Fruit fly (Drosophila melanogaster) whole organism, adult: ENCODE measurements around the gene CG3213.
A peak's percentile ranks its signal among the peaks of the same experiment; 100 is the strongest.

Source experiments
- CG11617 ChIP-seq: fragments of 200-800 bp; sonication (Bioruptor generic); optimal IDR thresholded peaks from 2 replicates; lab custom pipeline; 2017; ENCODE audit warnings: mild to moderate bottlenecking, missing biosample characterization, missing genetic modification reagents, missing genetic modification characterization
- CG12768 ChIP-seq: fragments of 200-800 bp; sonication (Bioruptor generic); optimal IDR thresholded peaks from 2 replicates; lab custom pipeline; 2017; ENCODE audit warnings: missing biosample characterization, missing genetic modification characterization, mild to moderate bottlenecking, moderate library complexity, missing genetic modification reagents
- CG14711 ChIP-seq: fragments of 200-800 bp; sonication (Bioruptor generic); optimal IDR thresholded peaks from 2 replicates; lab custom pipeline; 2018; ENCODE audit warnings: missing biosample characterization, mild to moderate bottlenecking, missing genetic modification characterization, moderate library complexity
- CG1620 ChIP-seq: fragments of 200-800 bp; sonication (Bioruptor generic); optimal IDR thresholded peaks from 2 replicates; lab custom pipeline; 2016; ENCODE audit warnings: missing biosample characterization, missing genetic modification characterization
- CG33017 ChIP-seq: fragments of 200-800 bp; sonication (Bioruptor generic); optimal IDR thresholded peaks from 2 replicates; lab custom pipeline; 2018; ENCODE audit warnings: missing biosample characterization, mild to moderate bottlenecking, missing genetic modification characterization, moderate library complexity
- CG5204 ChIP-seq: fragments of 200-800 bp; sonication (Bioruptor generic); optimal IDR thresholded peaks from 2 replicates; lab custom pipeline; 2016; ENCODE audit warnings: missing biosample characterization, missing genetic modification characterization
- CG7045 ChIP-seq: fragments of 200-800 bp; sonication (Bioruptor generic); optimal IDR thresholded peaks from 2 replicates; lab custom pipeline; 2017; ENCODE audit warnings: missing biosample characterization, mild to moderate bottlenecking, missing genetic modification characterization
- CG7101 ChIP-seq: fragments of 200-800 bp; sonication (Bioruptor generic); optimal IDR thresholded peaks from 2 replicates; lab custom pipeline; 2018; ENCODE audit warnings: missing biosample characterization, mild to moderate bottlenecking, missing genetic modification characterization, moderate library complexity
- Clk ChIP-seq: fragments of 200-800 bp; sonication (Bioruptor generic); optimal IDR thresholded peaks from 2 replicates; lab custom pipeline; 2017; ENCODE audit warnings: missing biosample characterization, missing genetic modification characterization
- Crg-1 ChIP-seq: fragments of 200-800 bp; sonication (Bioruptor generic); optimal IDR thresholded peaks from 2 replicates; lab custom pipeline; 2016; ENCODE audit warnings: missing biosample characterization, missing genetic modification characterization
- Hr96 ChIP-seq: fragments of 200-800 bp; sonication (Bioruptor generic); optimal IDR thresholded peaks from 2 replicates; lab custom pipeline; 2016; ENCODE audit warnings: missing biosample characterization, missing genetic modification characterization
- Mnt ChIP-seq: fragments of 200-800 bp; sonication (Bioruptor generic); optimal IDR thresholded peaks from 2 replicates; lab custom pipeline; 2016; ENCODE audit warnings: missing biosample characterization, mild to moderate bottlenecking, missing genetic modification characterization
- bab1 ChIP-seq: fragments of 200-800 bp; sonication (Bioruptor generic); optimal IDR thresholded peaks from 3 replicates; lab custom pipeline; 2019; ENCODE audit warnings: missing biosample characterization, mild to moderate bottlenecking, missing genetic modification characterization, moderate library complexity
- cic ChIP-seq: fragments of 200-800 bp; sonication (Bioruptor generic); optimal IDR thresholded peaks from 2 replicates; lab custom pipeline; 2017; ENCODE audit warnings: missing biosample characterization, mild to moderate bottlenecking, missing genetic modification characterization, moderate library complexity
- cnc ChIP-seq, 2 experiments: fragments of >200 bp; optimal IDR thresholded peaks; 2 replicates each; lab custom pipeline; 2017
- kay ChIP-seq: fragments of 200-800 bp; sonication (Bioruptor generic); peaks from one replicate; lab custom pipeline; 2016; ENCODE audit warnings: missing biosample characterization, missing genetic modification characterization, borderline replicate concordance
- ovo ChIP-seq: fragments of 200-800 bp; sonication (Bioruptor generic); optimal IDR thresholded peaks from 2 replicates; lab custom pipeline; 2016; ENCODE audit warnings: missing biosample characterization, missing genetic modification characterization
- pad ChIP-seq: fragments of 200-800 bp; sonication (Bioruptor generic); optimal IDR thresholded peaks from 3 replicates; lab custom pipeline; 2017; ENCODE audit warnings: missing biosample characterization, missing genetic modification characterization, mild to moderate bottlenecking, moderate library complexity, missing genetic modification reagents
- tj ChIP-seq: fragments of 200-800 bp; sonication (Bioruptor generic); optimal IDR thresholded peaks from 3 replicates; lab custom pipeline; 2017; ENCODE audit warnings: missing biosample characterization, mild to moderate bottlenecking, missing genetic modification characterization, moderate library complexity
- toe ChIP-seq: fragments of 200-800 bp; sonication (Bioruptor generic); optimal IDR thresholded peaks from 2 replicates; lab custom pipeline; 2016; ENCODE audit warnings: missing biosample characterization, missing genetic modification characterization

CG3213 gene

dm6 chr2L:3478034-3478880 is 41.2 kb downstream of the CG3213 start, which contains the start of gene Thor:
TSS of gene Thor (plus strand) at chr2L:3478434.
- TF ChIP-seq bab1 (GFP tag; lab: Kevin White, UChicago) = peak; percentile 73
- TF ChIP-seq Crg-1 (GFP tag; lab: Kevin White, UChicago) = peak; percentile 83
- peak; percentile 75 for TF ChIP-seq CG11617 (GFP tag; lab: Kevin White, UChicago)
- peak; percentile 81 for TF ChIP-seq CG7045 (GFP tag; lab: Kevin White, UChicago)
- peak; percentile 99 for TF ChIP-seq kay (GFP tag; lab: Kevin White, UChicago)
- TF ChIP-seq CG12768 (GFP tag; lab: Kevin White, UChicago) = peak; percentile 87
- TF ChIP-seq CG7101 (tag; lab: Kevin White, UChicago) = peak; percentile 68
- TF ChIP-seq CG5204 = peak; percentile 59
- TF ChIP-seq cic (GFP tag; lab: Kevin White, UChicago) = peak; percentile 96
- peak; percentile 87 for TF ChIP-seq Mnt
- TF ChIP-seq toe = peak; percentile 57
- TF ChIP-seq tj (GFP tag; lab: Kevin White, UChicago) = peak; percentile 83
- TF ChIP-seq CG33017 (tag; lab: Kevin White, UChicago) = peak; percentile 84
- peak; percentile 87 for TF ChIP-seq pad
- peak; percentile 82 for TF ChIP-seq ovo (GFP tag; lab: Kevin White, UChicago)
- TF ChIP-seq cnc (optimal IDR thresholded peaks at IDR 0.05; lab: Kevin White, UChicago) = peak in 1 of 2 experiments; percentile 55
- TF ChIP-seq CG14711 (tag; lab: Kevin White, UChicago) = peak; percentile 37
- peak; percentile 79 for TF ChIP-seq Clk (GFP tag; lab: Kevin White, UChicago)
- TF ChIP-seq Hr96 (GFP tag; lab: Kevin White, UChicago) = peak; percentile 82
- TF ChIP-seq CG1620 (GFP tag; lab: Kevin White, UChicago) = peak; percentile 65

- TF ChIP-seq bab1 (GFP tag; lab: Kevin White, UChicago) (peak; percentile 7), CG7045 (GFP tag; lab: Kevin White, UChicago) (peak; percentile 52), CG11617 (GFP tag; lab: Kevin White, UChicago) (peak; percentile 24), ovo (GFP tag; lab: Kevin White, UChicago) (no peak), Mnt (no peak), cnc (optimal IDR thresholded peaks at IDR 0.05; lab: Kevin White, UChicago) (peak in 1 of 2 experiments; percentile 8), Hr96 (GFP tag; lab: Kevin White, UChicago) (peak; percentile 28), CG5204 (peak; percentile 66)
Observed at dm6 chr2L:3477057-3477755, 42.2 kb downstream of the CG3213 start.

dm6 chr2L:3476399-3477056 is 42.9 kb downstream of the CG3213 start:
- TF ChIP-seq toe = no peak
- peak; percentile 64 to 78 for TF ChIP-seq cnc (optimal IDR thresholded peaks at IDR 0.05; lab: Kevin White, UChicago)
- TF ChIP-seq Mnt = peak; percentile 19

dm6 chr2L:3475948-3476347 is 43.5 kb downstream of the CG3213 start:
- no peak for TF ChIP-seq CG12768 (GFP tag; lab: Kevin White, UChicago)
- no peak for TF ChIP-seq tj (GFP tag; lab: Kevin White, UChicago)
- TF ChIP-seq Clk (GFP tag; lab: Kevin White, UChicago) = no peak
- no peak for TF ChIP-seq CG7101 (tag; lab: Kevin White, UChicago)
- no peak for TF ChIP-seq Mnt
- no peak for TF ChIP-seq toe
- TF ChIP-seq cic (GFP tag; lab: Kevin White, UChicago) = no peak
- TF ChIP-seq CG14711 (tag; lab: Kevin White, UChicago) = no peak
- TF ChIP-seq ovo (GFP tag; lab: Kevin White, UChicago) = no peak
- TF ChIP-seq CG7045 (GFP tag; lab: Kevin White, UChicago) = no peak
- no peak for TF ChIP-seq bab1 (GFP tag; lab: Kevin White, UChicago)
- TF ChIP-seq CG1620 (GFP tag; lab: Kevin White, UChicago) = no peak
- no peak for TF ChIP-seq CG11617 (GFP tag; lab: Kevin White, UChicago)
- no peak for TF ChIP-seq CG5204
- no peak for TF ChIP-seq kay (GFP tag; lab: Kevin White, UChicago)
- TF ChIP-seq Hr96 (GFP tag; lab: Kevin White, UChicago) = no peak
- no peak for TF ChIP-seq CG33017 (tag; lab: Kevin White, UChicago)
- TF ChIP-seq pad = no peak
- TF ChIP-seq Crg-1 (GFP tag; lab: Kevin White, UChicago) = no peak
- TF ChIP-seq cnc (optimal IDR thresholded peaks at IDR 0.05; lab: Kevin White, UChicago) = no peak

dm6 chr2L:3475168-3475567 is 44.3 kb downstream of the CG3213 start:
- no peak for TF ChIP-seq tj (GFP tag; lab: Kevin White, UChicago)
- no peak for TF ChIP-seq CG1620 (GFP tag; lab: Kevin White, UChicago)
- TF ChIP-seq toe = no peak
- TF ChIP-seq Clk (GFP tag; lab: Kevin White, UChicago) = no peak
- no peak for TF ChIP-seq cnc (optimal IDR thresholded peaks at IDR 0.05; lab: Kevin White, UChicago)
- no peak for TF ChIP-seq CG7101 (tag; lab: Kevin White, UChicago)
- no peak for TF ChIP-seq CG5204
- TF ChIP-seq CG11617 (GFP tag; lab: Kevin White, UChicago) = no peak
- TF ChIP-seq Hr96 (GFP tag; lab: Kevin White, UChicago) = no peak
- TF ChIP-seq Crg-1 (GFP tag; lab: Kevin White, UChicago) = no peak
- TF ChIP-seq Mnt = no peak
- no peak for TF ChIP-seq CG33017 (tag; lab: Kevin White, UChicago)
- no peak for TF ChIP-seq pad
- no peak for TF ChIP-seq ovo (GFP tag; lab: Kevin White, UChicago)
- TF ChIP-seq cic (GFP tag; lab: Kevin White, UChicago) = no peak
- TF ChIP-seq CG12768 (GFP tag; lab: Kevin White, UChicago) = no peak
- no peak for TF ChIP-seq bab1 (GFP tag; lab: Kevin White, UChicago)
- TF ChIP-seq CG14711 (tag; lab: Kevin White, UChicago) = no peak
